Fruit fly (Drosophila melanogaster): ENCODE results near the gene betaggt-I.
A peak's percentile ranks its signal among the peaks of the same experiment; 100 is the strongest.

The betaggt-I gene

DNA sequence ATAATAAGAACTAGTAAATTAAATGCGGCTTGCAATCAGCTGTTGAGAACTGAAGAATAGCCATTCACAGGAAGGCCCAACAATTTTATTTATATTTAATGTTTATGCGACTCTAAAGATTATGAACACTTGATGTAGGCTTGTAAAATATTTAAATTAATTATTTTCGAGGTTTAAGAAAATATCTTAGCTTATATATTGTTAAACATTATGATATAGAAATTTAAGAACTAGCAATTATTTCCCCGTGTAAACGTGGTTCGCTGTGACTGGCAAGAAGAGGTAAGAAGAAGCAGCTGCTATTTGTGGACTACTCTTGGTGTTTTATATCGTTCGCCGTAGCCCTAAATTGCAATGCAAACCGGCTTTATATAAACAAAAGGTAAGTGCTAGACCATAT lies at the start of gene betaggt-I, which contains the start of gene mRpL24 (continued):
- peak; percentile 91 for TF ChIP-seq ewg (GFP tag; optimal IDR thresholded peaks at IDR 0.05)
- TF ChIP-seq CG9727 (GFP tag; optimal IDR thresholded peaks at IDR 0.05): peak; percentile 96
- peak; percentile 89 for TF ChIP-seq ATbp (GFP tag; optimal IDR thresholded peaks at IDR 0.05)
- TF ChIP-seq CG13287 (GFP tag; IDR thresholded peaks at IDR 0.05; ENCODE audit: partially characterized antibody): peak; percentile 66; the same call in 1 of the 2 replicates
- peak; percentile 89 for TF ChIP-seq onecut (GFP tag; IDR thresholded peaks at IDR 0.05)
- TF ChIP-seq CG8290 (GFP tag; optimal IDR thresholded peaks at IDR 0.05): peak; percentile 84
- TF ChIP-seq CG8290 (tag; optimal IDR thresholded peaks at IDR 0.05): peak; percentile 9 to 74
- peak; percentile 98 for TF ChIP-seq CG2712 (tag; optimal IDR thresholded peaks at IDR 0.05)
- peak; percentile 93 for TF ChIP-seq CG18619 (GFP tag; optimal IDR thresholded peaks at IDR 0.05)
- peak; percentile 76 for TF ChIP-seq CG10431 (GFP tag; optimal IDR thresholded peaks at IDR 0.05)
- peak; percentile 97 for TF ChIP-seq CG5953 (GFP tag; IDR thresholded peaks at IDR 0.05)
- peak; percentile 97 for TF ChIP-seq sob (GFP tag; IDR thresholded peaks at IDR 0.05)
- TF ChIP-seq CG30431 (GFP tag; optimal IDR thresholded peaks at IDR 0.05): peak; percentile 87
- TF ChIP-seq CG17328 (GFP tag; IDR thresholded peaks at IDR 0.05): peak; percentile 98
- TF ChIP-seq seq (GFP tag; IDR thresholded peaks at IDR 0.05): peak; percentile 95
- TF ChIP-seq sisA (GFP tag; IDR thresholded peaks at IDR 0.05): peak; percentile 88
- TF ChIP-seq slp2 (GFP tag; optimal IDR thresholded peaks at IDR 0.05): peak; percentile 68
- peak; percentile 92 for TF ChIP-seq gsb (GFP tag; IDR thresholded peaks at IDR 0.05)
- peak; percentile 62 for TF ChIP-seq crol (GFP tag; IDR thresholded peaks at IDR 0.05)
- TF ChIP-seq CG10366 (GFP tag; IDR thresholded peaks at IDR 0.05): peak; percentile 97
- TF ChIP-seq lilli (GFP tag; optimal IDR thresholded peaks at IDR 0.05): peak; percentile 96
- peak; percentile 94 for TF ChIP-seq vfl (GFP tag; optimal IDR thresholded peaks at IDR 0.05)
- TF ChIP-seq bowl (GFP tag; IDR thresholded peaks at IDR 0.05): peak; percentile 89
- peak; percentile 87 for TF ChIP-seq CG8281 (tag; optimal IDR thresholded peaks at IDR 0.05)
- TF ChIP-seq ken (GFP tag; IDR thresholded peaks at IDR 0.05): peak; percentile 97
- TF ChIP-seq Drgx (GFP tag; IDR thresholded peaks at IDR 0.05): peak; percentile 96
- TF ChIP-seq unpg (GFP tag; optimal IDR thresholded peaks at IDR 0.05): peak; percentile 98
- peak; percentile 50 to 95 for TF ChIP-seq dpn (GFP tag; optimal IDR thresholded peaks at IDR 0.05)
- TF ChIP-seq disco-r (GFP tag; optimal IDR thresholded peaks at IDR 0.05): peak; percentile 53
- TF ChIP-seq kah (GFP tag; optimal IDR thresholded peaks at IDR 0.05): peak; percentile 80
- peak; percentile 79 for TF ChIP-seq dati (GFP tag; IDR thresholded peaks at IDR 0.05)
- no peak for TF ChIP-seq tna (GFP tag; IDR thresholded peaks at IDR 0.05; ENCODE audit: partially characterized antibody)
- TF ChIP-seq cato (GFP tag; optimal IDR thresholded peaks at IDR 0.05; ENCODE audit: borderline replicate concordance): peak; percentile 89
- TF ChIP-seq D19A (tag; optimal IDR thresholded peaks at IDR 0.05): peak; percentile 93
- peak; percentile 88 for TF ChIP-seq ssp (GFP tag; IDR thresholded peaks at IDR 0.05)
- TF ChIP-seq CG30403 (GFP tag; optimal IDR thresholded peaks at IDR 0.05): peak; percentile 98
- no peak for TF ChIP-seq Dfd (GFP tag; optimal IDR thresholded peaks at IDR 0.05)
- peak; percentile 43 for TF ChIP-seq Sry-β (GFP tag; optimal IDR thresholded peaks at IDR 0.05)
- TF ChIP-seq CG4282 (GFP tag; optimal IDR thresholded peaks at IDR 0.05): no peak
- peak; percentile 90 for TF ChIP-seq Nf-YA (GFP tag; IDR thresholded peaks at IDR 0.05)
- peak; percentile 96 for TF ChIP-seq CG2120 (GFP tag; optimal IDR thresholded peaks at IDR 0.05)
- TF ChIP-seq Deaf1 (tag; optimal IDR thresholded peaks at IDR 0.05): peak; percentile 81
- peak; percentile 39 for TF ChIP-seq BEAF-32 (GFP tag; optimal IDR thresholded peaks at IDR 0.05)
- peak; percentile 35 for TF ChIP-seq NK7.1 (GFP tag; optimal IDR thresholded peaks at IDR 0.05)
- peak; percentile 87 for TF ChIP-seq MTF-1 (GFP tag; optimal IDR thresholded peaks at IDR 0.05; ENCODE audit: borderline replicate concordance)
- peak; percentile 92 for TF ChIP-seq CG33557 (GFP tag; optimal IDR thresholded peaks at IDR 0.05)
- TF ChIP-seq Usf (GFP tag; optimal IDR thresholded peaks at IDR 0.05): peak; percentile 91
- TF ChIP-seq Spps (tag; optimal IDR thresholded peaks at IDR 0.05): peak; percentile 94
- peak; percentile 78 for TF ChIP-seq CG5180 (GFP tag; optimal IDR thresholded peaks at IDR 0.05)
- TF ChIP-seq gsb-n (tag; optimal IDR thresholded peaks at IDR 0.05): peak; percentile 96
- peak; percentile 95 for TF ChIP-seq CG2889 (GFP tag; IDR thresholded peaks at IDR 0.05)

All from whole organism, embryonic.